Fruit fly (Drosophila melanogaster) whole organism, embryonic: ENCODE data around the gene AP-2mu.

Experiments
- Aef1 ChIP-seq: fragments of 200-800 bp; sonication (Bioruptor generic); IDR thresholded peaks from 3 replicates; pipeline ENCODE4 v1.3.6; 2022; ENCODE audit warnings: missing biosample characterization, missing genetic modification characterization
- CG10462 ChIP-seq: fragments of 200-800 bp; sonication (Bioruptor generic); optimal IDR thresholded peaks from 2 replicates; lab custom pipeline; 2016; ENCODE audit warnings: missing biosample characterization, missing genetic modification characterization
- CG11504 ChIP-seq: fragments of 200-800 bp; sonication (Bioruptor generic); optimal IDR thresholded peaks from 3 replicates; lab custom pipeline; 2019; ENCODE audit warnings: missing biosample characterization, mild to moderate bottlenecking, missing genetic modification characterization, moderate library complexity
- CG13424 ChIP-seq: fragments of 200-800 bp; sonication (Bioruptor generic); optimal IDR thresholded peaks from 2 replicates; lab custom pipeline; 2019; ENCODE audit warnings: missing biosample characterization, mild to moderate bottlenecking, missing genetic modification characterization, moderate library complexity
- CG13624 ChIP-seq: fragments of 200-800 bp; sonication (Bioruptor generic); optimal IDR thresholded peaks from 2 replicates; lab custom pipeline; 2016; ENCODE audit warnings: missing biosample characterization, missing genetic modification characterization
- CG14050 ChIP-seq: fragments of 200-800 bp; sonication (Bioruptor generic); IDR thresholded peaks from 3 replicates; pipeline ENCODE4 v1.3.6; 2022; ENCODE audit warnings: missing biosample characterization, missing genetic modification characterization
- CG1529 ChIP-seq: fragments of 200-800 bp; sonication (Bioruptor generic); optimal IDR thresholded peaks from 3 replicates; lab custom pipeline; 2018; ENCODE audit warnings: missing biosample characterization, missing genetic modification characterization
- CG17568 ChIP-seq: fragments of 200-800 bp; sonication (Bioruptor generic); optimal IDR thresholded peaks from 2 replicates; lab custom pipeline; 2018; ENCODE audit warnings: missing biosample characterization, mild to moderate bottlenecking, missing genetic modification characterization, moderate library complexity
- CG2129 ChIP-seq: fragments of 200-800 bp; sonication (Bioruptor generic); IDR thresholded peaks from 2 replicates; pipeline ENCODE4 v1.3.6; 2022; ENCODE audit warnings: missing biosample characterization, missing genetic modification characterization; ENCODE audit not compliant: partially characterized antibody
- CG30431 ChIP-seq: fragments of 200-800 bp; sonication (Bioruptor generic); optimal IDR thresholded peaks from 2 replicates; lab custom pipeline; 2017; ENCODE audit warnings: missing biosample characterization, missing genetic modification characterization
- CG3065 ChIP-seq: fragments of 200-800 bp; sonication (Bioruptor generic); optimal IDR thresholded peaks from 2 replicates; lab custom pipeline; 2016; ENCODE audit warnings: missing biosample characterization, missing genetic modification characterization
- CG3726 ChIP-seq: fragments of 200-800 bp; sonication (Bioruptor generic); IDR thresholded peaks from 3 replicates; pipeline ENCODE4, ENCODE4 v1.3.6; 2022; ENCODE audit warnings: missing biosample characterization, missing genetic modification characterization
- CG4328 ChIP-seq: fragments of 200-800 bp; sonication (Bioruptor generic); optimal IDR thresholded peaks from 3 replicates; lab custom pipeline; 2017; ENCODE audit warnings: missing biosample characterization, missing genetic modification reagents, missing genetic modification characterization
- CG6175 ChIP-seq: fragments of 200-800 bp; sonication (Bioruptor generic); IDR thresholded peaks from 3 replicates; pipeline ENCODE4 v1.3.6; 2022; ENCODE audit warnings: missing biosample characterization, missing genetic modification characterization
- CG7271 ChIP-seq: fragments of 200-800 bp; sonication (Bioruptor generic); optimal IDR thresholded peaks from 2 replicates; lab custom pipeline; 2018; ENCODE audit warnings: missing biosample characterization, mild to moderate bottlenecking, missing genetic modification characterization, moderate library complexity
- CG7786 ChIP-seq: fragments of 200-800 bp; sonication (Bioruptor generic); optimal IDR thresholded peaks from 2 replicates; lab custom pipeline; 2016; ENCODE audit warnings: missing biosample characterization, missing genetic modification characterization
- CG8359 ChIP-seq: fragments of 200-800 bp; sonication (Bioruptor generic); optimal IDR thresholded peaks from 2 replicates; lab custom pipeline; 2017; ENCODE audit warnings: missing biosample characterization, mild to moderate bottlenecking, missing genetic modification characterization, borderline replicate concordance
- Camta ChIP-seq: fragments of 200-800 bp; sonication (Bioruptor generic); optimal IDR thresholded peaks from 2 replicates; lab custom pipeline; 2016; ENCODE audit warnings: missing biosample characterization, missing genetic modification characterization
- Dbx ChIP-seq: fragments of 200-800 bp; sonication (Bioruptor generic); IDR thresholded peaks from 3 replicates; pipeline ENCODE4 v1.3.6; 2022; ENCODE audit warnings: missing biosample characterization, missing genetic modification characterization
- Fer3 ChIP-seq: fragments of 200-800 bp; sonication (Bioruptor generic); optimal IDR thresholded peaks from 2 replicates; lab custom pipeline; 2018; ENCODE audit warnings: missing biosample characterization, mild to moderate bottlenecking, missing genetic modification characterization, moderate library complexity
- HLH4C ChIP-seq: fragments of 200-800 bp; sonication (Bioruptor generic); IDR thresholded peaks from 3 replicates; pipeline ENCODE4 v1.3.6; 2022; ENCODE audit warnings: missing biosample characterization, missing genetic modification characterization; ENCODE audit not compliant: partially characterized antibody
- HLHmδ ChIP-seq: fragments of 200-800 bp; sonication (Bioruptor generic); optimal IDR thresholded peaks from 2 replicates; lab custom pipeline; 2018; ENCODE audit warnings: missing biosample characterization, mild to moderate bottlenecking, missing genetic modification characterization, moderate library complexity
- Hr51 ChIP-seq, 2 experiments: fragments of 200-800 bp; sonication (Bioruptor generic); optimal IDR thresholded peaks; 2 replicates in 1 of 2; 3 replicates in 1 of 2; lab custom pipeline; 2016 to 2018; ENCODE audit warnings: missing biosample characterization in 2 of 2, missing genetic modification characterization in 2 of 2, mild to moderate bottlenecking in 1 of 2, moderate library complexity in 1 of 2
- Hsf ChIP-seq: fragments of 200-800 bp; sonication (Bioruptor generic); optimal IDR thresholded peaks from 3 replicates; lab custom pipeline; 2016; ENCODE audit warnings: missing biosample characterization, missing genetic modification characterization
- Kr ChIP-seq: fragments of 200-800 bp; sonication (Bioruptor generic); optimal IDR thresholded peaks from 2 replicates; lab custom pipeline; 2017; ENCODE audit warnings: missing biosample characterization, mild to moderate bottlenecking, missing genetic modification characterization
- Mad ChIP-seq: fragments of 200-800 bp; sonication (Bioruptor generic); optimal IDR thresholded peaks from 2 replicates; lab custom pipeline; 2016; ENCODE audit warnings: missing biosample characterization, missing genetic modification characterization
- Max ChIP-seq: fragments of 200-800 bp; sonication (Bioruptor generic); optimal IDR thresholded peaks from 2 replicates; lab custom pipeline; 2016; ENCODE audit warnings: missing biosample characterization, mild to moderate bottlenecking, missing genetic modification characterization
- Meics ChIP-seq: fragments of 200-800 bp; sonication (Bioruptor generic); optimal IDR thresholded peaks from 2 replicates; lab custom pipeline; 2017; ENCODE audit warnings: missing biosample characterization, mild to moderate bottlenecking, missing genetic modification characterization
- Mes4 ChIP-seq: fragments of 200-800 bp; sonication (Bioruptor generic); optimal IDR thresholded peaks from 2 replicates; lab custom pipeline; 2016; ENCODE audit warnings: missing biosample characterization, missing genetic modification characterization
- Xrp1 ChIP-seq: fragments of 200-800 bp; sonication (Bioruptor generic); IDR thresholded peaks from 2 replicates; pipeline ENCODE4 v1.3.6; 2022; ENCODE audit warnings: missing biosample characterization, missing genetic modification characterization
- YL-1 ChIP-seq: fragments of 200-800 bp; sonication (Bioruptor generic); optimal IDR thresholded peaks from 3 replicates; lab custom pipeline; 2017; ENCODE audit warnings: missing biosample characterization, mild to moderate bottlenecking, missing genetic modification characterization
- bigmax ChIP-seq: fragments of 200-800 bp; sonication (Bioruptor generic); optimal IDR thresholded peaks from 2 replicates; lab custom pipeline; 2018; ENCODE audit warnings: missing biosample characterization, mild to moderate bottlenecking, missing genetic modification characterization
- bsh ChIP-seq, 2 experiments: fragments of 200-800 bp; sonication (Bioruptor generic); optimal IDR thresholded peaks; 2 replicates each; lab custom pipeline; 2017 to 2018; ENCODE audit warnings: mild to moderate bottlenecking in 2 of 2, missing biosample characterization in 2 of 2, missing genetic modification characterization in 2 of 2, moderate library complexity in 1 of 2
- cato ChIP-seq: fragments of 200-800 bp; sonication (Bioruptor generic); optimal IDR thresholded peaks from 2 replicates; lab custom pipeline; 2016; ENCODE audit warnings: missing biosample characterization, missing genetic modification characterization, borderline replicate concordance
- chinmo ChIP-seq: fragments of 200-800 bp; sonication (Bioruptor generic); IDR thresholded peaks from 4 replicates; pipeline ENCODE4 v1.3.6; 2022; ENCODE audit warnings: missing biosample characterization, missing genetic modification characterization; ENCODE audit not compliant: partially characterized antibody
- dm ChIP-seq: fragments of 200-800 bp; sonication (Bioruptor generic); optimal IDR thresholded peaks from 3 replicates; lab custom pipeline; 2016; ENCODE audit warnings: missing biosample characterization, missing genetic modification characterization
- dpn ChIP-seq, 2 experiments: fragments of 200-800 bp; sonication (Bioruptor generic); optimal IDR thresholded peaks; 3 replicates each; lab custom pipeline; 2016; ENCODE audit warnings: missing biosample characterization in 2 of 2, missing genetic modification characterization in 2 of 2
- esg ChIP-seq: fragments of 200-800 bp; sonication (Bioruptor generic); conservative IDR thresholded peaks from 2 replicates; pipeline ENCODE4 v1.3.6; 2022; ENCODE audit warnings: missing biosample characterization, missing genetic modification characterization
- fd64A ChIP-seq: fragments of 200-800 bp; sonication (Bioruptor generic); optimal IDR thresholded peaks from 3 replicates; lab custom pipeline; 2018; ENCODE audit warnings: missing biosample characterization, mild to moderate bottlenecking, missing genetic modification characterization
- fd96Cb ChIP-seq: fragments of 200-800 bp; sonication (Bioruptor generic); optimal IDR thresholded peaks from 2 replicates; lab custom pipeline; 2018; ENCODE audit warnings: missing biosample characterization, mild to moderate bottlenecking, missing genetic modification characterization, moderate library complexity
- gt ChIP-seq: fragments of 200-800 bp; sonication (Bioruptor generic); IDR thresholded peaks from 2 replicates; pipeline ENCODE4 v1.3.6; 2022; ENCODE audit warnings: missing biosample characterization, missing genetic modification characterization
- mirr ChIP-seq: fragments of 200-800 bp; sonication (Bioruptor generic); optimal IDR thresholded peaks from 3 replicates; lab custom pipeline; 2018; ENCODE audit warnings: missing biosample characterization, mild to moderate bottlenecking, missing genetic modification characterization
- pros ChIP-seq: fragments of 200-800 bp; sonication (Bioruptor generic); optimal IDR thresholded peaks from 3 replicates; lab custom pipeline; 2019; ENCODE audit warnings: missing biosample characterization, mild to moderate bottlenecking, missing genetic modification characterization, moderate library complexity
- sens ChIP-seq: fragments of 200-800 bp; sonication (Bioruptor generic); peaks from one replicate; lab custom pipeline; 2016; ENCODE audit warnings: missing biosample characterization, missing genetic modification characterization
- sqz ChIP-seq: fragments of 200-800 bp; sonication (Bioruptor generic); optimal IDR thresholded peaks from 3 replicates; lab custom pipeline; 2018; ENCODE audit warnings: missing biosample characterization, mild to moderate bottlenecking, missing genetic modification characterization
- tll ChIP-seq, 2 experiments: fragments of 200-800 bp in 1 of 2; fragments of >200 bp in 1 of 2; sonication (Bioruptor generic) in 1 of 2; optimal IDR thresholded peaks; 2 replicates each; lab custom pipeline; 2017 to 2019; ENCODE audit warnings: missing biosample characterization in 2 of 2, missing genetic modification characterization in 2 of 2, mild to moderate bottlenecking in 1 of 2, moderate library complexity in 1 of 2
- ttk ChIP-seq: fragments of 200-800 bp; sonication (Bioruptor generic); IDR thresholded peaks from 2 replicates; pipeline ENCODE4 v2.1.2; 2022; ENCODE audit warnings: missing biosample characterization, missing genetic modification characterization
- unc-4 ChIP-seq: fragments of 200-800 bp; sonication (Bioruptor generic); IDR thresholded peaks from 2 replicates; pipeline ENCODE4 v1.3.6; 2022; ENCODE audit warnings: missing biosample characterization, missing genetic modification characterization; ENCODE audit not compliant: partially characterized antibody
- yki ChIP-seq: fragments of >200 bp; optimal IDR thresholded peaks from 3 replicates; lab custom pipeline; 2018
- z ChIP-seq: fragments of 200-800 bp; sonication (Bioruptor generic); IDR thresholded peaks from 3 replicates; pipeline ENCODE4 v1.3.6; 2022; ENCODE audit warnings: missing biosample characterization, missing genetic modification characterization
- zf30C ChIP-seq: fragments of 200-800 bp; sonication (Bioruptor generic); optimal IDR thresholded peaks from 3 replicates; lab custom pipeline; 2018; ENCODE audit warnings: missing biosample characterization, mild to moderate bottlenecking, missing genetic modification characterization

The AP-2mu gene

dm6 chr3R:22421618-22422017 lies 40.6 kb upstream of the AP-2mu start (continued):
- TF ChIP-seq mirr (no peak), dpn (GFP tag; optimal IDR thresholded peaks at IDR 0.05; lab: Kevin White, UChicago) (peak; percentile 65 to 81), CG14050 (peak; percentile 51), CG1529 (GFP tag; lab: Kevin White, UChicago) (peak; percentile 3), CG10462 (GFP tag; lab: Kevin White, UChicago) (no peak), CG7786 (GFP tag; lab: Kevin White, UChicago) (peak; percentile 52), fd96Cb (tag; lab: Kevin White, UChicago) (peak; percentile 54), HLHmδ (GFP tag; lab: Kevin White, UChicago) (no peak), Aef1 (GFP tag; lab: Robert Waterston, UW) (peak; percentile 66), CG3065 (no peak), Mes4 (GFP tag; lab: Kevin White, UChicago) (peak; percentile 26), bsh (GFP tag; optimal IDR thresholded peaks at IDR 0.05; lab: Kevin White, UChicago) (peak in 1 of 2 experiments; percentile 63), CG11504 (no peak), Mad (GFP tag; lab: Kevin White, UChicago) (no peak), CG30431 (GFP tag; lab: Kevin White, UChicago) (no peak), Camta (GFP tag; lab: Kevin White, UChicago) (peak; percentile 69), chinmo (no peak), esg (GFP tag; lab: Robert Waterston, UW) (peak; percentile 67), CG2129 (GFP tag; lab: Robert Waterston, UW) (no peak), Max (no peak), Hr51 (GFP tag; optimal IDR thresholded peaks at IDR 0.05; lab: Kevin White, UChicago) (no peak), unc-4 (GFP tag; lab: Robert Waterston, UW) (no peak), CG3726 (GFP tag; lab: Robert Waterston, UW) (0 out of 3 replicates have a peak, but pooled peaks have one; percentile 32), gt (peak; percentile 29; the same call in 1 of the 2 replicates), CG17568 (GFP tag; lab: Kevin White, UChicago) (no peak), YL-1 (GFP tag; lab: Kevin White, UChicago) (no peak), z (no peak), CG7271 (tag; lab: Kevin White, UChicago) (no peak), CG4328 (GFP tag; lab: Kevin White, UChicago) (no peak), Dbx (GFP tag; lab: Robert Waterston, UW) (peak; percentile 70; the same call in 2 of the 3 replicates), ttk (GFP tag; lab: Robert Waterston, UW) (peak; percentile 71), Fer3 (tag; lab: Kevin White, UChicago) (peak; percentile 69), yki (lab: Kevin White, UChicago) (no peak), CG13424 (tag; lab: Kevin White, UChicago) (peak; percentile 66), Hsf (GFP tag; lab: Kevin White, UChicago) (peak; percentile 23), sens (GFP tag; lab: Kevin White, UChicago) (peak; percentile 89), fd64A (GFP tag; lab: Kevin White, UChicago) (no peak), Xrp1 (GFP tag; lab: Robert Waterston, UW) (peak; percentile 78), CG13624 (GFP tag; lab: Kevin White, UChicago) (peak; percentile 6), Meics (GFP tag; lab: Kevin White, UChicago) (peak; percentile 62), zf30C (GFP tag; lab: Kevin White, UChicago) (no peak), bigmax (GFP tag; lab: Kevin White, UChicago) (no peak), CG6175 (GFP tag; lab: Robert Waterston, UW) (no peak), Kr (GFP tag; lab: Kevin White, UChicago) (no peak), HLH4C (no peak), sqz (GFP tag; lab: Kevin White, UChicago) (no peak), cato (GFP tag; lab: Kevin White, UChicago) (no peak), CG8359 (GFP tag; lab: Kevin White, UChicago) (no peak), pros (GFP tag; lab: Kevin White, UChicago) (no peak), dm (GFP tag; lab: Kevin White, UChicago) (no peak), tll (GFP tag; optimal IDR thresholded peaks at IDR 0.05; lab: Kevin White, UChicago) (no peak)
